Worm (Caenorhabditis elegans): ENCODE measurements around the gene tax-6.

tax-6 gene

ce11 chrIV:10502345-10502744 lies 945 bp upstream of the tax-6 start:
- TF ChIP-seq unc-120 (tag; optimal IDR thresholded peaks at IDR 0.05; ENCODE audit: poor library complexity, severe bottlenecking) (peak; percentile 4), ham-2 (GFP tag; optimal IDR thresholded peaks at IDR 0.05) (no peak), hlh-1 (tag; optimal IDR thresholded peaks at IDR 0.05) (peak; percentile 13), zip-8 (tag; optimal IDR thresholded peaks at IDR 0.05) (no peak), drap-1 (GFP tag; optimal IDR thresholded peaks at IDR 0.05) (no peak)

DNA sequence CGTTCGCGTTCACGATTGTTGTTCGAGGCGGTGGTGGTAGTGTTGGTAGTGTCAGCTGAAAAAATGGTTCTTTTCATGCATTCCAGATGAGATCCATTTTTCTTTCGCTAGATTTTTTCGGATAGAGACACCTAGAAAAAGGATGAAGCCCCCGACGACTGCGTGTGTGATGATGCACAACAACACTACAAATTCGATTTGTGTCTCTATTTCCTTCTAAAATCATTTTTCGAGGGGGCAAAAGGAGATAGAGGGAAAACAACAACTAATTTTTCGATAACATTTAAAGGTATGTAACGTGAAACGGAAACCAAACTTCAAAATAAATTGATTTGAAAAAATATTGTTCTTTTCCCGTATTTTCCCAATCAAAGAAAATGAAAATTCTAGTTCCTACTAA lies 919 bp downstream of the tax-6 start:
- TF ChIP-seq ces-1 (GFP tag; optimal IDR thresholded peaks at IDR 0.05) = peak; percentile 75
- TF ChIP-seq elt-3 (tag; optimal IDR thresholded peaks at IDR 0.05) = no peak

DNA sequence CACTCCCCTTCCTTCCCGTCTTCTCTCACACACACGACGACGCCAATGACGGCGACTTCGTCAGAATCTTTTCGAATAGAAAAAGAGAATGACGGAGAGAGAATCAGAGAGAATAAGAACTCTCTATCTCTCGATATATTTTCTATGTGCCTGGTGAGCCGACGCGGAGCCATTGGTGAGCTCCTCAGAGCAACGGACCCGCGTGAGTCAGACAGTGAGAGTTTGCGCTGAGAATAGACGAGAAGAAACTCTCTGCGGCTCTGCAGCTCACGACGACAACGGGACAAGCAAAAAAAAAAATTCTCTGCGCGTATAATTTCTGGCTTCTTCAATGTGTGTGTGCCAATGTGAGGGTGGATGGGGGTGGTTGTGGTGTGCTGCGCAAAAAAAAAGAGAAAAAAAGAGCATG lies 1.4 kb downstream of the tax-6 start:
- TF ChIP-seq ces-1 (GFP tag; optimal IDR thresholded peaks at IDR 0.05) (peak; percentile 22), sptf-1 (tag; optimal IDR thresholded peaks at IDR 0.05) (peak; percentile 36), unc-39 (tag; optimal IDR thresholded peaks at IDR 0.05) (no peak), elt-3 (tag; optimal IDR thresholded peaks at IDR 0.05) (no peak), mls-2 (tag; optimal IDR thresholded peaks at IDR 0.05) (peak; percentile 9), nhr-237 (tag; optimal IDR thresholded peaks at IDR 0.05) (no peak), mep-1 (tag; optimal IDR thresholded peaks at IDR 0.05) (peak; percentile 7), unc-62 (GFP tag; optimal IDR thresholded peaks at IDR 0.05) (peak; percentile 17)

DNA sequence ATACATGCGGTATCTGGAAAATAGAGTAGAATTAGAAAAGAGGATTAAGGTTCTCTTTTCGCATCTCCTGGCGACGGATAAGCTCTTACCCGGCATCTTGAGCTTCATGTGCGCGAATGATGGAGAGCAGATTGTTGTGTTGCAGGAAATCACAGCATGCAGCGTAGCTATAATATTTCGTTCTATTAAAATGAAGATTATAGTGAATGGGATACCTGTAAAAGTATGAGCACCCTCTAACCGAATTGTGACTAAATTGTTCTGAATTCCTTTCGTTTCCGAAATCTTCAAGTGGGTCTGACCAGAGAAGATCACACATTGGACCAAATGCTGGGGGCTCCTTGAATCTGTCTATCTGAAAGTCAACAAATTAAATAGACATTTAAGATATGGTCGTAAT lies 3.0 kb downstream of the tax-6 start:
- TF ChIP-seq unc-120 (tag; optimal IDR thresholded peaks at IDR 0.05; ENCODE audit: poor library complexity, severe bottlenecking) = no peak
- TF ChIP-seq ceh-43 (GFP tag; optimal IDR thresholded peaks at IDR 0.05) = no peak
- TF ChIP-seq nhr-28 (tag; optimal IDR thresholded peaks at IDR 0.05) = no peak
- no peak for TF ChIP-seq ceh-39 (tag; optimal IDR thresholded peaks at IDR 0.05)
- no peak for TF ChIP-seq lin-32 (GFP tag; optimal IDR thresholded peaks at IDR 0.05)
- TF ChIP-seq flh-1 (GFP tag; optimal IDR thresholded peaks at IDR 0.05) = no peak
- TF ChIP-seq mab-5 (tag; optimal IDR thresholded peaks at IDR 0.05) = no peak
- no peak for TF ChIP-seq tbx-8 (GFP tag; optimal IDR thresholded peaks at IDR 0.05)
- no peak for TF ChIP-seq drap-1 (GFP tag; optimal IDR thresholded peaks at IDR 0.05)
- TF ChIP-seq nhr-2 (tag; optimal IDR thresholded peaks at IDR 0.05) = no peak
- TF ChIP-seq blmp-1 (tag; optimal IDR thresholded peaks at IDR 0.05) = no peak
- TF ChIP-seq cnd-1 (tag; optimal IDR thresholded peaks at IDR 0.05) = no peak

- no peak for TF ChIP-seq cnd-1 (tag; optimal IDR thresholded peaks at IDR 0.05)
- TF ChIP-seq nhr-237 (tag; optimal IDR thresholded peaks at IDR 0.05) = no peak
- no peak for TF ChIP-seq lsy-2 (tag; optimal IDR thresholded peaks at IDR 0.05)
- no peak for TF ChIP-seq flh-1 (GFP tag; optimal IDR thresholded peaks at IDR 0.05)
Observed at ce11 chrIV:10489409-10489808, 12.0 kb downstream of the tax-6 start.

ce11 chrIV:10483607-10484117 lies 17.7 kb downstream of the tax-6 start, which contains the start of the genes F01D4.5 and ced-5:
Gene F01D4.5, minus strand, starts transcription at chrIV:10483657.
Gene ced-5, plus strand, starts transcription at chrIV:10484110.
- peak; percentile 22 for TF ChIP-seq M03D4.4 (tag; optimal IDR thresholded peaks at IDR 0.05)
- TF ChIP-seq ceh-83 (GFP tag; optimal IDR thresholded peaks at IDR 0.05) = no peak
- peak; percentile 36 for TF ChIP-seq cnd-1 (tag; optimal IDR thresholded peaks at IDR 0.05)
- peak; percentile 25 for TF ChIP-seq pha-4 (tag; optimal IDR thresholded peaks at IDR 0.05)
- TF ChIP-seq lin-13 (tag; optimal IDR thresholded peaks at IDR 0.05) = peak; percentile 33
- TF ChIP-seq hlh-1 (tag; optimal IDR thresholded peaks at IDR 0.05) = no peak
- no peak for TF ChIP-seq ceh-39 (tag; optimal IDR thresholded peaks at IDR 0.05)
- peak; percentile 39 for TF ChIP-seq ces-1 (GFP tag; optimal IDR thresholded peaks at IDR 0.05)
- peak; percentile 24 for TF ChIP-seq mep-1 (tag; optimal IDR thresholded peaks at IDR 0.05)
- TF ChIP-seq sptf-1 (tag; optimal IDR thresholded peaks at IDR 0.05) = peak; percentile 54

ce11 chrIV:10482585-10482984 lies 18.8 kb downstream of the tax-6 start:
- TF ChIP-seq ztf-11 (tag; optimal IDR thresholded peaks at IDR 0.05) (no peak), zip-8 (tag; optimal IDR thresholded peaks at IDR 0.05) (no peak), unc-62 (GFP tag; optimal IDR thresholded peaks at IDR 0.05) (no peak), cnd-1 (tag; optimal IDR thresholded peaks at IDR 0.05) (no peak), snpc-4 (tag; optimal IDR thresholded peaks at IDR 0.05) (no peak), ces-1 (GFP tag; optimal IDR thresholded peaks at IDR 0.05) (no peak)
